Worm (Caenorhabditis elegans) whole organism, L4/young adult: ENCODE results near the gene fbxb-75.

Experiments used
- dao-5 ChIP-seq: sonication (generic microtip); optimal IDR thresholded peaks from 2 replicates; lab custom pipeline; 2016; ENCODE audit warnings: missing genotype, missing genetic modification characterization, moderate library complexity, missing compliant biosample characterization
- him-1 ChIP-seq: sonication (generic microtip); optimal IDR thresholded peaks from 2 replicates; lab custom pipeline; 2016; ENCODE audit warnings: missing genotype, missing genetic modification reagents, missing genetic modification characterization, missing compliant biosample characterization

DNA sequence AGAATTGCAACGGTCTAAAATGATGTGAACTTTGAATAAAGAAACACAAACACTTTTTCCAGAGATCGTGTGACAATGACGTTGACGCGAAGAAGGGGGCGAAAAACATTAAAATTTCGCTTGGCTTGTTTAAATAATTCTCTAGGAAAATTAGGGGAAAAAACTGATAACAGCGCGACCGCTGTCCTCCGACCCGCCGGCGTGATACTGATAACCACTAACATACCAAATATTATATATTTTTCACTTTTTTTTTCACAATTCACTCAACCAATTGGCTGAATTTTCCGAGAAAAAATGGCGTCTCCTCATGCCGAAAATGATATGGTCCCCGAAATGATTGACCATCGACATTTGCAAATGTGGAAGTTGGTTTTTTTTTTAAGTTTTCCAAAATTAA, 8.9 kb upstream of the fbxb-75 start:
- TF ChIP-seq dao-5 = no peak
- TF ChIP-seq him-1 = no peak
